Worm (Caenorhabditis elegans) whole organism, young adult: ENCODE measurements around the gene R10E4.7.

Experiments
- B0019.2 ChIP-seq: fragments of 200-800 bp; sonication (Bioruptor generic); conservative IDR thresholded peaks from 2 replicates; pipeline ENCODE4 v1.3.6; 2022; ENCODE audit warnings: missing genetic modification reagents, missing genetic modification characterization, missing compliant biosample characterization
- C06A6.2 ChIP-seq: fragments of 200-800 bp; sonication (Bioruptor generic); conservative IDR thresholded peaks from 2 replicates; pipeline ENCODE4 v1.3.6; 2022; ENCODE audit warnings: missing genetic modification characterization, missing compliant biosample characterization
- D2030.7 ChIP-seq: fragments of 200-800 bp; sonication (Bioruptor generic); IDR thresholded peaks from 2 replicates; pipeline ENCODE4 v1.3.6; 2022; ENCODE audit warnings: missing genetic modification reagents, missing genetic modification characterization, missing compliant biosample characterization
- F23B12.7 ChIP-seq: sonication (generic microtip); optimal IDR thresholded peaks from 2 replicates; lab custom pipeline; 2017; ENCODE audit warnings: missing genetic modification characterization, mild to moderate bottlenecking, missing compliant biosample characterization, antibody characterized with exemption, moderate library complexity; ENCODE audit not compliant: insufficient read depth
- F37B4.10 ChIP-seq: fragments of 200-800 bp; sonication (Bioruptor generic); IDR thresholded peaks from 2 replicates; pipeline ENCODE4 v1.3.6; 2022; ENCODE audit warnings: missing genetic modification characterization, missing compliant biosample characterization
- Y53F4B.3 ChIP-seq: fragments of 200-800 bp; sonication (Bioruptor generic); IDR thresholded peaks from 2 replicates; pipeline ENCODE4 v1.3.6; 2022; ENCODE audit warnings: missing genetic modification reagents, missing genetic modification characterization, missing compliant biosample characterization
- Y53G8AR.9 ChIP-seq: fragments of 200-800 bp; sonication (Bioruptor generic); conservative IDR thresholded peaks from 2 replicates; pipeline ENCODE4 v1.3.6; 2022; ENCODE audit warnings: missing genetic modification reagents, missing genetic modification characterization, missing compliant biosample characterization
- Y67H2A.10 ChIP-seq: fragments of 200-800 bp; sonication (Bioruptor generic); conservative IDR thresholded peaks from 2 replicates; pipeline ENCODE4 v1.3.6; 2022; ENCODE audit warnings: missing genetic modification reagents, missing genetic modification characterization, missing compliant biosample characterization
- Y79H2A.3 ChIP-seq: fragments of 200-800 bp; sonication (Bioruptor generic); conservative IDR thresholded peaks from 2 replicates; pipeline ENCODE4 v1.3.6; 2022; ENCODE audit warnings: missing genetic modification reagents, missing genetic modification characterization, missing compliant biosample characterization
- athp-1 ChIP-seq: sonication (generic microtip); optimal IDR thresholded peaks from 2 replicates; lab custom pipeline; 2017; ENCODE audit warnings: mild to moderate bottlenecking, missing genetic modification characterization, missing compliant biosample characterization
- attf-6 ChIP-seq: fragments of 200-800 bp; sonication (Bioruptor generic); IDR thresholded peaks from 2 replicates; pipeline ENCODE4 v1.3.6; 2022; ENCODE audit warnings: missing genetic modification reagents, missing genetic modification characterization, missing compliant biosample characterization
- ccch-3 ChIP-seq: fragments of 200-800 bp; sonication (Bioruptor generic); optimal IDR thresholded peaks from 2 replicates; lab custom pipeline; 2018; ENCODE audit warnings: mild to moderate bottlenecking, missing genetic modification characterization, missing compliant biosample characterization
- ceh-100 ChIP-seq: fragments of 200-800 bp; sonication (Bioruptor generic); IDR thresholded peaks from 2 replicates; pipeline ENCODE4 v1.3.6; 2022; ENCODE audit warnings: missing genetic modification reagents, missing genetic modification characterization, missing compliant biosample characterization
- ceh-40 ChIP-seq: fragments of 200-800 bp; sonication (Bioruptor generic); IDR thresholded peaks from 2 replicates; pipeline ENCODE4 v1.3.6; 2022; ENCODE audit warnings: missing genetic modification characterization, missing compliant biosample characterization
- die-1 ChIP-seq: sonication (generic microtip); optimal IDR thresholded peaks from 2 replicates; lab custom pipeline; 2016; ENCODE audit warnings: missing genotype, mild to moderate bottlenecking, missing genetic modification characterization, missing compliant biosample characterization
- dox-1 ChIP-seq: fragments of 200-800 bp; sonication (Bioruptor generic); IDR thresholded peaks from 2 replicates; pipeline ENCODE4 v1.3.6; 2022; ENCODE audit warnings: missing genetic modification reagents, missing genetic modification characterization, missing compliant biosample characterization
- efl-1 ChIP-seq: fragments of 150-350 bp; optimal IDR thresholded peaks from 2 replicates; lab custom pipeline; 2014; ENCODE audit warnings: missing biosample characterization, missing genetic modification reagents, missing genetic modification characterization
- egrh-3 ChIP-seq: fragments of 200-800 bp; sonication (Bioruptor generic); IDR thresholded peaks from 2 replicates; pipeline ENCODE4 v1.3.6; 2022; ENCODE audit warnings: missing genetic modification reagents, missing genetic modification characterization, missing compliant biosample characterization
- ekl-4 ChIP-seq: fragments of 200-800 bp; sonication (Bioruptor generic); IDR thresholded peaks from 2 replicates; pipeline ENCODE4 v1.3.6; 2022; ENCODE audit warnings: missing genetic modification reagents, missing genetic modification characterization, missing compliant biosample characterization
- ets-4 ChIP-seq: fragments of 200-800 bp; sonication (Bioruptor generic); optimal IDR thresholded peaks from 2 replicates; lab custom pipeline; 2018; ENCODE audit warnings: mild to moderate bottlenecking, missing genetic modification characterization, missing compliant biosample characterization
- gei-17 ChIP-seq: fragments of 200-800 bp; sonication (Bioruptor generic); optimal IDR thresholded peaks from 2 replicates; lab custom pipeline; 2018; ENCODE audit warnings: mild to moderate bottlenecking, missing genetic modification characterization, missing compliant biosample characterization
- hmg-1.2 ChIP-seq: fragments of 200-800 bp; sonication (Bioruptor generic); IDR thresholded peaks from 2 replicates; pipeline ENCODE4 v1.3.6; 2022; ENCODE audit warnings: missing genetic modification reagents, missing genetic modification characterization, missing compliant biosample characterization
- hmg-20 ChIP-seq: fragments of 200-800 bp; sonication (Bioruptor generic); IDR thresholded peaks from 2 replicates; pipeline ENCODE4 v1.3.6; 2022; ENCODE audit warnings: missing genetic modification reagents, missing genetic modification characterization, missing compliant biosample characterization
- hrde-1 ChIP-seq: sonication (generic microtip); optimal IDR thresholded peaks from 2 replicates; lab custom pipeline; 2016; ENCODE audit warnings: missing genetic modification characterization, mild to moderate bottlenecking, missing compliant biosample characterization, moderate library complexity, missing genotype, missing genetic modification reagents, borderline replicate concordance
- hsf-1 ChIP-seq: fragments of 200-800 bp; sonication (Bioruptor generic); IDR thresholded peaks from 2 replicates; pipeline ENCODE4 v1.3.6; 2022; ENCODE audit warnings: missing genetic modification reagents, missing genetic modification characterization, missing compliant biosample characterization
- lag-1 ChIP-seq: fragments of 200-800 bp; sonication (Bioruptor generic); IDR thresholded peaks from 2 replicates; pipeline ENCODE4 v1.3.6; 2022; ENCODE audit warnings: missing genetic modification reagents, missing genetic modification characterization, missing compliant biosample characterization
- let-526 ChIP-seq: fragments of 200-800 bp; sonication (Bioruptor generic); IDR thresholded peaks from 2 replicates; pipeline ENCODE4 v1.3.6; 2022; ENCODE audit warnings: missing genetic modification reagents, missing genetic modification characterization, missing compliant biosample characterization
- lin-40 ChIP-seq: sonication (generic microtip); optimal IDR thresholded peaks from 2 replicates; lab custom pipeline; 2016; ENCODE audit warnings: missing genetic modification characterization, mild to moderate bottlenecking, missing compliant biosample characterization, missing genotype, missing genetic modification reagents
- lir-1 ChIP-seq: fragments of 200-800 bp; sonication (Bioruptor generic); conservative IDR thresholded peaks from 2 replicates; pipeline ENCODE4 v1.3.6; 2022; ENCODE audit warnings: missing genetic modification reagents, missing genetic modification characterization, missing compliant biosample characterization
- lsy-27 ChIP-seq: sonication (generic microtip); optimal IDR thresholded peaks from 2 replicates; lab custom pipeline; 2017; ENCODE audit warnings: missing genetic modification characterization, mild to moderate bottlenecking, missing compliant biosample characterization, antibody characterized with exemption, missing genotype, borderline replicate concordance; ENCODE audit not compliant: insufficient read depth
- madf-8 ChIP-seq: fragments of 200-800 bp; sonication (Bioruptor generic); conservative IDR thresholded peaks from 2 replicates; pipeline ENCODE4 v1.3.6; 2022; ENCODE audit warnings: missing genetic modification reagents, missing genetic modification characterization, missing compliant biosample characterization
- mcd-1 ChIP-seq: fragments of 200-800 bp; sonication (Bioruptor generic); IDR thresholded peaks from 2 replicates; pipeline ENCODE4 v1.3.6; 2022; ENCODE audit warnings: missing genetic modification reagents, missing genetic modification characterization, missing compliant biosample characterization
- nfya-1 ChIP-seq: sonication (generic microtip); optimal IDR thresholded peaks from 2 replicates; lab custom pipeline; 2017; ENCODE audit warnings: antibody characterized with exemption, missing compliant biosample characterization, missing genetic modification characterization, borderline replicate concordance; ENCODE audit not compliant: insufficient read depth
- nfya-2 ChIP-seq: fragments of 200-800 bp; sonication (Bioruptor generic); IDR thresholded peaks from 2 replicates; pipeline ENCODE4 v1.3.6; 2022; ENCODE audit warnings: missing genetic modification reagents, missing genetic modification characterization, missing compliant biosample characterization
- nhr-90 ChIP-seq: sonication (generic microtip); optimal IDR thresholded peaks from 2 replicates; lab custom pipeline; 2016; ENCODE audit warnings: missing genotype, mild to moderate bottlenecking, missing genetic modification characterization, missing compliant biosample characterization
- pbrm-1 ChIP-seq: fragments of 200-800 bp; sonication (Bioruptor generic); IDR thresholded peaks from 2 replicates; pipeline ENCODE4 v1.3.6; 2022; ENCODE audit warnings: missing genetic modification reagents, missing genetic modification characterization, missing compliant biosample characterization
- rcor-1 ChIP-seq: fragments of 200-800 bp; sonication (Bioruptor generic); IDR thresholded peaks from 2 replicates; pipeline ENCODE4 v1.3.6; 2022; ENCODE audit warnings: missing genetic modification reagents, missing genetic modification characterization, missing compliant biosample characterization
- sea-2 ChIP-seq: fragments of 200-800 bp; sonication (Bioruptor generic); IDR thresholded peaks from 2 replicates; pipeline ENCODE4 v1.3.6; 2022; ENCODE audit warnings: missing genetic modification characterization, missing compliant biosample characterization
- snpc-3.4 ChIP-seq: sonication (generic microtip); optimal IDR thresholded peaks from 2 replicates; lab custom pipeline; 2017; ENCODE audit warnings: missing genetic modification characterization, mild to moderate bottlenecking, missing compliant biosample characterization, antibody characterized with exemption, moderate library complexity, missing genotype, missing genetic modification reagents
- tbx-9 ChIP-seq: sonication (generic microtip); optimal IDR thresholded peaks from 2 replicates; lab custom pipeline; 2016; ENCODE audit warnings: borderline replicate concordance, missing genetic modification characterization, inconsistent platforms, missing compliant biosample characterization
- unc-62 ChIP-seq: fragments of 150-350 bp; optimal IDR thresholded peaks from 2 replicates; lab custom pipeline; 2014; ENCODE audit warnings: missing biosample characterization, missing genetic modification reagents, missing genetic modification characterization
- zim-3 ChIP-seq: sonication (generic microtip); optimal IDR thresholded peaks from 2 replicates; lab custom pipeline; 2017; ENCODE audit warnings: mild to moderate bottlenecking, missing genetic modification characterization, moderate library complexity, missing compliant biosample characterization

R10E4.7 gene

ce11 chrIII:4294153-4294862, at the start of gene R10E4.7, which contains the start of gene nth-1:
Gene R10E4.7 (plus strand): TSS chrIII:4294812.
Gene nth-1 (minus strand): TSS chrIII:4294253.
- TF ChIP-seq hmg-20 (GFP tag; lab: Robert Waterston, UW): no peak
- no peak for TF ChIP-seq hsf-1
- no peak for TF ChIP-seq snpc-3.4

- no peak for TF ChIP-seq pbrm-1 (GFP tag; lab: Robert Waterston, UW)
- no peak for TF ChIP-seq madf-8
- TF ChIP-seq attf-6: no peak
- TF ChIP-seq Y79H2A.3 (GFP tag; lab: Robert Waterston, UW): no peak
- TF ChIP-seq hrde-1 (tag; lab: Kevin White, UChicago): no peak
Measured at ce11 chrIII:4247571-4247970, 47.0 kb upstream of the R10E4.7 start, which contains the start of gene Y44F5A.1. Gene Y44F5A.1 (minus strand): TSS chrIII:4247671.

- TF ChIP-seq unc-62: no peak
- no peak for TF ChIP-seq lir-1
- TF ChIP-seq F37B4.10: no peak
- no peak for TF ChIP-seq Y53F4B.3 (GFP tag; lab: Robert Waterston, UW)
- no peak for TF ChIP-seq B0019.2
- no peak for TF ChIP-seq athp-1 (tag; lab: Kevin White, UChicago)
- TF ChIP-seq Y67H2A.10 (GFP tag; lab: Robert Waterston, UW): no peak
- TF ChIP-seq lin-40 (tag; lab: Kevin White, UChicago): no peak
- no peak for TF ChIP-seq C06A6.2
- no peak for TF ChIP-seq lsy-27
- no peak for TF ChIP-seq F23B12.7 (tag; lab: Kevin White, UChicago)
- TF ChIP-seq, all 124 proteins: peak for 0
Measured at ce11 chrIII:4257896-4258295, 36.7 kb upstream of the R10E4.7 start.

ce11 chrIII:4263048-4263447, 31.6 kb upstream of the R10E4.7 start, which contains the start of gene T08A11.1:
Gene T08A11.1 (minus strand): TSS chrIII:4263148.
- TF ChIP-seq lag-1 (no peak), gei-17 (GFP tag; lab: Kevin White, UChicago) (no peak), die-1 (no peak), nfya-2 (GFP tag; lab: Robert Waterston, UW) (no peak), let-526 (GFP tag; lab: Robert Waterston, UW) (no peak), nfya-1 (tag; lab: Kevin White, UChicago) (no peak), ccch-3 (no peak), mcd-1 (GFP tag; lab: Robert Waterston, UW) (no peak), ets-4 (GFP tag; lab: Kevin White, UChicago) (no peak), Y53G8AR.9 (GFP tag; lab: Robert Waterston, UW) (no peak), rcor-1 (GFP tag; lab: Robert Waterston, UW) (no peak), ceh-100 (no peak)

- TF ChIP-seq dox-1 (GFP tag; lab: Robert Waterston, UW): no peak
- no peak for TF ChIP-seq zim-3 (tag; lab: Kevin White, UChicago)
- no peak for TF ChIP-seq lsy-27
- no peak for TF ChIP-seq ekl-4 (GFP tag; lab: Robert Waterston, UW)
- TF ChIP-seq lin-40 (tag; lab: Kevin White, UChicago): no peak
- TF ChIP-seq Y53G8AR.9 (GFP tag; lab: Robert Waterston, UW): no peak
- TF ChIP-seq tbx-9 (tag; lab: Kevin White, UChicago): no peak
- no peak for TF ChIP-seq ceh-40 (GFP tag; lab: Robert Waterston, UW)
- TF ChIP-seq nhr-90 (tag; lab: Kevin White, UChicago): no peak
- TF ChIP-seq sea-2 (GFP tag; lab: Robert Waterston, UW): no peak
- no peak for TF ChIP-seq athp-1 (tag; lab: Kevin White, UChicago)
- TF ChIP-seq unc-62: no peak
- no peak for TF ChIP-seq hmg-1.2 (GFP tag; lab: Robert Waterston, UW)
- TF ChIP-seq D2030.7 (GFP tag; lab: Robert Waterston, UW): no peak
- no peak for TF ChIP-seq die-1
- TF ChIP-seq egrh-3 (GFP tag; lab: Robert Waterston, UW): no peak
- no peak for TF ChIP-seq efl-1 (GFP tag; lab: Kevin White, UChicago)
Measured at ce11 chrIII:4265892-4266291, 28.7 kb upstream of the R10E4.7 start.
